Fruit fly (Drosophila melanogaster): Measurements from ENCODE around the gene Mcm6.

Gene Mcm6

dm6 chrX:6696467-6696866 is 22.3 kb downstream of the Mcm6 start (continued):
- TF ChIP-seq Rx (GFP tag; IDR thresholded peaks at IDR 0.05), result peak; percentile 64
- no peak for TF ChIP-seq usp (GFP tag; optimal IDR thresholded peaks at IDR 0.05)
- TF ChIP-seq lbe (GFP tag; optimal IDR thresholded peaks at IDR 0.05), result peak; percentile 7
- TF ChIP-seq hb (GFP tag; IDR thresholded peaks at IDR 0.05; ENCODE audit: partially characterized antibody), result no peak
- no peak for TF ChIP-seq CG13287 (GFP tag; IDR thresholded peaks at IDR 0.05; ENCODE audit: partially characterized antibody)
- TF ChIP-seq CG6813 (GFP tag; optimal IDR thresholded peaks at IDR 0.05), result peak; percentile 71
- peak; percentile 63 for TF ChIP-seq pho (GFP tag; optimal IDR thresholded peaks at IDR 0.05)
- peak; percentile 53 for TF ChIP-seq mam (GFP tag; optimal IDR thresholded peaks at IDR 0.05)
- TF ChIP-seq oc (tag; optimal IDR thresholded peaks at IDR 0.05), result no peak
- TF ChIP-seq Aef1 (GFP tag; IDR thresholded peaks at IDR 0.05), result peak; percentile 38; the same call in 1 of the 3 replicates
- peak; percentile 59; the same call in 1 of the 3 replicates for TF ChIP-seq CG11456 (GFP tag; IDR thresholded peaks at IDR 0.05)
- no peak for TF ChIP-seq CG33213 (GFP tag; optimal IDR thresholded peaks at IDR 0.05)
- peak; percentile 68 for TF ChIP-seq Rfx (GFP tag; IDR thresholded peaks at IDR 0.05)
- TF ChIP-seq Deaf1 (tag; optimal IDR thresholded peaks at IDR 0.05), result peak; percentile 27
- peak; percentile 45 for TF ChIP-seq CG1233 (GFP tag; optimal IDR thresholded peaks at IDR 0.05)
- peak; percentile 72 for TF ChIP-seq CG8924 (tag; optimal IDR thresholded peaks at IDR 0.05)
- no peak for TF ChIP-seq TFAM (GFP tag; optimal IDR thresholded peaks at IDR 0.05)
- TF ChIP-seq H2.0 (GFP tag; IDR thresholded peaks at IDR 0.05), result 0 out of 2 replicates have a peak, but pooled peaks have one; percentile 26
- peak; percentile 55 for TF ChIP-seq az2 (GFP tag; optimal IDR thresholded peaks at IDR 0.05)
- peak; percentile 25 for TF ChIP-seq CG6654 (GFP tag; optimal IDR thresholded peaks at IDR 0.05)
- TF ChIP-seq CG12219 (GFP tag; optimal IDR thresholded peaks at IDR 0.05), result peak; percentile 46
- TF ChIP-seq Lpt (GFP tag; optimal IDR thresholded peaks at IDR 0.05), result no peak
- 0 out of 2 replicates have a peak, but pooled peaks have one; percentile 33 for TF ChIP-seq CG10321 (GFP tag; IDR thresholded peaks at IDR 0.05)
- no peak for TF ChIP-seq Opbp (GFP tag; IDR thresholded peaks at IDR 0.05; ENCODE audit: partially characterized antibody)
- peak; percentile 58 for TF ChIP-seq CG5180 (GFP tag; optimal IDR thresholded peaks at IDR 0.05)
- TF ChIP-seq MTF-1 (GFP tag; optimal IDR thresholded peaks at IDR 0.05; ENCODE audit: borderline replicate concordance), result peak; percentile 47
- no peak for TF ChIP-seq Sry-β (GFP tag; optimal IDR thresholded peaks at IDR 0.05)
- peak; percentile 88 for TF ChIP-seq CG17568 (GFP tag; optimal IDR thresholded peaks at IDR 0.05)
- TF ChIP-seq Fer1 (GFP tag; optimal IDR thresholded peaks at IDR 0.05), result peak; percentile 92
- TF ChIP-seq CG11398 (GFP tag; optimal IDR thresholded peaks at IDR 0.05), result peak; percentile 39
- TF ChIP-seq CG10366 (GFP tag; IDR thresholded peaks at IDR 0.05), result peak; percentile 64
- no peak for TF ChIP-seq ac (GFP tag; optimal IDR thresholded peaks at IDR 0.05)
- peak; percentile 4 for TF ChIP-seq eyg (GFP tag; optimal IDR thresholded peaks at IDR 0.05)
- TF ChIP-seq sens (GFP tag), result peak; percentile 88
- TF ChIP-seq CG10654 (GFP tag; optimal IDR thresholded peaks at IDR 0.05), result no peak
- TF ChIP-seq cato (GFP tag; optimal IDR thresholded peaks at IDR 0.05; ENCODE audit: borderline replicate concordance), result no peak
- TF ChIP-seq E2f2 (GFP tag; IDR thresholded peaks at IDR 0.05), result peak; percentile 56; the same call in 1 of the 2 replicates
- peak; percentile 59; the same call in 1 of the 2 replicates for TF ChIP-seq CG3847 (GFP tag; IDR thresholded peaks at IDR 0.05)
- no peak for TF ChIP-seq Tbp (GFP tag; optimal IDR thresholded peaks at IDR 0.05)
- peak; percentile 50 for TF ChIP-seq Fer2 (tag; optimal IDR thresholded peaks at IDR 0.05)
- TF ChIP-seq sob (GFP tag; IDR thresholded peaks at IDR 0.05), result peak; percentile 54; the same call in 1 of the 2 replicates
- TF ChIP-seq CG13894 (tag; optimal IDR thresholded peaks at IDR 0.05), result peak; percentile 82
- no peak for TF ChIP-seq repo (GFP tag; optimal IDR thresholded peaks at IDR 0.05)
- TF ChIP-seq C15 (GFP tag; IDR thresholded peaks at IDR 0.05), result no peak
- TF ChIP-seq CG6683 (GFP tag; optimal IDR thresholded peaks at IDR 0.05), result peak; percentile 66
- peak; percentile 16 for TF ChIP-seq CG3407 (GFP tag; optimal IDR thresholded peaks at IDR 0.05)
- TF ChIP-seq CG17612 (GFP tag; IDR thresholded peaks at IDR 0.05), result no peak
- no peak for TF ChIP-seq dimm (GFP tag; IDR thresholded peaks at IDR 0.05)
- 0 out of 2 replicates have a peak, but pooled peaks have one; percentile 38 for TF ChIP-seq rib (GFP tag; IDR thresholded peaks at IDR 0.05)
- TF ChIP-seq Hr51 (GFP tag; optimal IDR thresholded peaks at IDR 0.05), result peak; percentile 32 to 71
- no peak for TF ChIP-seq BEAF-32 (GFP tag; optimal IDR thresholded peaks at IDR 0.05)
